Worm (Caenorhabditis elegans) whole organism, young adult: ENCODE measurements around the gene C06E4.5.

Source experiments
- B0019.2 ChIP-seq: fragments of 200-800 bp; sonication (Bioruptor generic); conservative IDR thresholded peaks from 2 replicates; pipeline ENCODE4 v1.3.6; 2022; ENCODE audit warnings: missing genetic modification reagents, missing genetic modification characterization, missing compliant biosample characterization
- B0035.1 ChIP-seq: sonication (generic microtip); optimal IDR thresholded peaks from 2 replicates; lab custom pipeline; 2016; ENCODE audit warnings: missing genetic modification characterization, mild to moderate bottlenecking, missing compliant biosample characterization, missing genotype, missing genetic modification reagents
- C06A6.2 ChIP-seq: fragments of 200-800 bp; sonication (Bioruptor generic); conservative IDR thresholded peaks from 2 replicates; pipeline ENCODE4 v1.3.6; 2022; ENCODE audit warnings: missing genetic modification characterization, missing compliant biosample characterization
- F39B2.1 ChIP-seq: fragments of 200-800 bp; sonication (Bioruptor generic); IDR thresholded peaks from 2 replicates; pipeline ENCODE4 v1.3.6; 2022; ENCODE audit warnings: missing genetic modification reagents, missing genetic modification characterization, missing compliant biosample characterization
- F49E8.2 ChIP-seq: sonication (generic microtip); optimal IDR thresholded peaks from 3 replicates; lab custom pipeline; 2017; ENCODE audit warnings: missing genetic modification characterization, mild to moderate bottlenecking, missing compliant biosample characterization, antibody characterized with exemption, moderate library complexity; ENCODE audit not compliant: insufficient read depth
- F57C9.4 ChIP-seq: sonication (generic microtip); optimal IDR thresholded peaks from 2 replicates; lab custom pipeline; 2017; ENCODE audit warnings: mild to moderate bottlenecking, missing genetic modification characterization, missing compliant biosample characterization
- K11D2.4 ChIP-seq: fragments of 200-800 bp; sonication (Bioruptor generic); IDR thresholded peaks from 2 replicates; pipeline ENCODE4 v1.3.6; 2022; ENCODE audit warnings: missing genetic modification reagents, missing genetic modification characterization, missing compliant biosample characterization
- Y67H2A.10 ChIP-seq: fragments of 200-800 bp; sonication (Bioruptor generic); conservative IDR thresholded peaks from 2 replicates; pipeline ENCODE4 v1.3.6; 2022; ENCODE audit warnings: missing genetic modification reagents, missing genetic modification characterization, missing compliant biosample characterization
- aptf-3 ChIP-seq: fragments of 200-800 bp; sonication (Bioruptor generic); IDR thresholded peaks from 2 replicates; pipeline ENCODE4 v1.3.6; 2022; ENCODE audit warnings: missing genetic modification characterization, missing compliant biosample characterization
- athp-1 ChIP-seq: sonication (generic microtip); optimal IDR thresholded peaks from 2 replicates; lab custom pipeline; 2017; ENCODE audit warnings: mild to moderate bottlenecking, missing genetic modification characterization, missing compliant biosample characterization
- bed-1 ChIP-seq: fragments of 200-800 bp; sonication (Bioruptor generic); IDR thresholded peaks from 2 replicates; pipeline ENCODE4 v1.3.6; 2022; ENCODE audit warnings: missing genetic modification reagents, missing genetic modification characterization, missing compliant biosample characterization
- cebp-2 ChIP-seq: fragments of 200-800 bp; sonication (Bioruptor generic); IDR thresholded peaks from 2 replicates; pipeline ENCODE4 v1.3.6; 2022; ENCODE audit warnings: missing genetic modification characterization, missing compliant biosample characterization
- ceh-27 ChIP-seq: fragments of 200-800 bp; sonication (Bioruptor generic); optimal IDR thresholded peaks from 2 replicates; lab custom pipeline; 2018; ENCODE audit warnings: mild to moderate bottlenecking, missing genetic modification characterization, moderate library complexity, missing compliant biosample characterization
- ceh-40 ChIP-seq: fragments of 200-800 bp; sonication (Bioruptor generic); IDR thresholded peaks from 2 replicates; pipeline ENCODE4 v1.3.6; 2022; ENCODE audit warnings: missing genetic modification characterization, missing compliant biosample characterization
- chd-7 ChIP-seq: sonication (generic microtip); optimal IDR thresholded peaks from 2 replicates; lab custom pipeline; 2016; ENCODE audit warnings: mild to moderate bottlenecking, missing genetic modification characterization, moderate library complexity, missing compliant biosample characterization
- dox-1 ChIP-seq: fragments of 200-800 bp; sonication (Bioruptor generic); IDR thresholded peaks from 2 replicates; pipeline ENCODE4 v1.3.6; 2022; ENCODE audit warnings: missing genetic modification reagents, missing genetic modification characterization, missing compliant biosample characterization
- dpl-1 ChIP-seq: fragments of 150-350 bp; optimal IDR thresholded peaks from 2 replicates; lab custom pipeline; 2014; ENCODE audit warnings: missing biosample characterization, missing genetic modification reagents, missing genetic modification characterization
- egl-44 ChIP-seq: fragments of 200-800 bp; sonication (Bioruptor generic); IDR thresholded peaks from 2 replicates; pipeline ENCODE4 v1.3.6; 2022; ENCODE audit warnings: missing genetic modification reagents, missing genetic modification characterization, missing compliant biosample characterization
- ekl-4 ChIP-seq: fragments of 200-800 bp; sonication (Bioruptor generic); IDR thresholded peaks from 2 replicates; pipeline ENCODE4 v1.3.6; 2022; ENCODE audit warnings: missing genetic modification reagents, missing genetic modification characterization, missing compliant biosample characterization
- ets-4 ChIP-seq: fragments of 200-800 bp; sonication (Bioruptor generic); optimal IDR thresholded peaks from 2 replicates; lab custom pipeline; 2018; ENCODE audit warnings: mild to moderate bottlenecking, missing genetic modification characterization, missing compliant biosample characterization
- hlh-26 ChIP-seq: fragments of 200-800 bp; sonication (Bioruptor generic); conservative IDR thresholded peaks from 2 replicates; pipeline ENCODE4 v1.3.6; 2022; ENCODE audit warnings: missing genetic modification reagents, missing genetic modification characterization, missing compliant biosample characterization
- hmg-20 ChIP-seq: fragments of 200-800 bp; sonication (Bioruptor generic); IDR thresholded peaks from 2 replicates; pipeline ENCODE4 v1.3.6; 2022; ENCODE audit warnings: missing genetic modification reagents, missing genetic modification characterization, missing compliant biosample characterization
- hrde-1 ChIP-seq: sonication (generic microtip); optimal IDR thresholded peaks from 2 replicates; lab custom pipeline; 2016; ENCODE audit warnings: missing genetic modification characterization, mild to moderate bottlenecking, missing compliant biosample characterization, moderate library complexity, missing genotype, missing genetic modification reagents, borderline replicate concordance
- hsf-1 ChIP-seq: fragments of 200-800 bp; sonication (Bioruptor generic); IDR thresholded peaks from 2 replicates; pipeline ENCODE4 v1.3.6; 2022; ENCODE audit warnings: missing genetic modification reagents, missing genetic modification characterization, missing compliant biosample characterization
- lag-1 ChIP-seq: fragments of 200-800 bp; sonication (Bioruptor generic); IDR thresholded peaks from 2 replicates; pipeline ENCODE4 v1.3.6; 2022; ENCODE audit warnings: missing genetic modification reagents, missing genetic modification characterization, missing compliant biosample characterization
- lin-35 ChIP-seq, 3 experiments: fragments of 150-350 bp in 2 of 3; sonication (generic microtip) in 1 of 3; optimal IDR thresholded peaks; 2 replicates each; lab custom pipeline; 2014 to 2018; ENCODE audit warnings: missing biosample characterization in 3 of 3, missing genetic modification characterization in 3 of 3, missing genetic modification reagents in 3 of 3
- lin-40 ChIP-seq: sonication (generic microtip); optimal IDR thresholded peaks from 2 replicates; lab custom pipeline; 2016; ENCODE audit warnings: missing genetic modification characterization, mild to moderate bottlenecking, missing compliant biosample characterization, missing genotype, missing genetic modification reagents
- lir-1 ChIP-seq: fragments of 200-800 bp; sonication (Bioruptor generic); conservative IDR thresholded peaks from 2 replicates; pipeline ENCODE4 v1.3.6; 2022; ENCODE audit warnings: missing genetic modification reagents, missing genetic modification characterization, missing compliant biosample characterization
- lsy-27 ChIP-seq: sonication (generic microtip); optimal IDR thresholded peaks from 2 replicates; lab custom pipeline; 2017; ENCODE audit warnings: missing genetic modification characterization, mild to moderate bottlenecking, missing compliant biosample characterization, antibody characterized with exemption, missing genotype, borderline replicate concordance; ENCODE audit not compliant: insufficient read depth
- madf-10 ChIP-seq: sonication (generic microtip); optimal IDR thresholded peaks from 2 replicates; lab custom pipeline; 2016; ENCODE audit warnings: mild to moderate bottlenecking, missing genetic modification characterization, missing compliant biosample characterization
- madf-8 ChIP-seq: fragments of 200-800 bp; sonication (Bioruptor generic); conservative IDR thresholded peaks from 2 replicates; pipeline ENCODE4 v1.3.6; 2022; ENCODE audit warnings: missing genetic modification reagents, missing genetic modification characterization, missing compliant biosample characterization
- nfya-1 ChIP-seq: sonication (generic microtip); optimal IDR thresholded peaks from 2 replicates; lab custom pipeline; 2017; ENCODE audit warnings: antibody characterized with exemption, missing compliant biosample characterization, missing genetic modification characterization, borderline replicate concordance; ENCODE audit not compliant: insufficient read depth
- nhr-90 ChIP-seq: sonication (generic microtip); optimal IDR thresholded peaks from 2 replicates; lab custom pipeline; 2016; ENCODE audit warnings: missing genotype, mild to moderate bottlenecking, missing genetic modification characterization, missing compliant biosample characterization
- pbrm-1 ChIP-seq: fragments of 200-800 bp; sonication (Bioruptor generic); IDR thresholded peaks from 2 replicates; pipeline ENCODE4 v1.3.6; 2022; ENCODE audit warnings: missing genetic modification reagents, missing genetic modification characterization, missing compliant biosample characterization
- rec-8 ChIP-seq, 2 experiments: sonication (generic microtip); optimal IDR thresholded peaks; 2 replicates each; lab custom pipeline; 2016; ENCODE audit warnings: mild to moderate bottlenecking in 2 of 2, missing genetic modification characterization in 2 of 2, missing genetic modification reagents in 2 of 2, missing genotype in 2 of 2, missing biosample characterization in 1 of 2, missing compliant biosample characterization in 1 of 2, moderate library complexity in 1 of 2
- repo-1 ChIP-seq: sonication (generic microtip); optimal IDR thresholded peaks from 2 replicates; lab custom pipeline; 2017; ENCODE audit warnings: mild to moderate bottlenecking, missing genetic modification characterization, missing compliant biosample characterization
- snpc-4 ChIP-seq, 5 experiments: fragments of 150-350 bp in 1 of 5; sonication (generic microtip) in 4 of 5; optimal IDR thresholded peaks; 2 replicates each; lab custom pipeline; 2014 to 2018; ENCODE audit warnings: missing genetic modification characterization in 5 of 5, missing biosample characterization in 3 of 5, antibody characterized with exemption in 2 of 5, mild to moderate bottlenecking in 2 of 5, missing compliant biosample characterization in 2 of 5, missing genotype in 2 of 5, moderate library complexity in 2 of 5, missing genetic modification reagents in 1 of 5
- unc-62 ChIP-seq: fragments of 150-350 bp; optimal IDR thresholded peaks from 2 replicates; lab custom pipeline; 2014; ENCODE audit warnings: missing biosample characterization, missing genetic modification reagents, missing genetic modification characterization
- ztf-28 ChIP-seq: fragments of 200-800 bp; sonication (Bioruptor generic); IDR thresholded peaks from 2 replicates; pipeline ENCODE4 v1.3.6; 2022; ENCODE audit warnings: missing genetic modification reagents, missing genetic modification characterization, missing compliant biosample characterization
- ztf-3 ChIP-seq: fragments of 200-800 bp; sonication (Bioruptor generic); optimal IDR thresholded peaks from 2 replicates; lab custom pipeline; 2018; ENCODE audit warnings: mild to moderate bottlenecking, missing genetic modification characterization, missing compliant biosample characterization

Gene C06E4.5

ce11 chrIV:7294121-7294520 is 39.3 kb downstream of the C06E4.5 start, which contains the start of gene F42C5.5:
Gene F42C5.5, minus strand, starts transcription at chrIV:7294221.
- TF ChIP-seq cebp-2 (GFP tag; lab: Robert Waterston, UW), result no peak
- TF ChIP-seq F39B2.1 (GFP tag; lab: Robert Waterston, UW), result no peak
- no peak for TF ChIP-seq hlh-26 (GFP tag; lab: Robert Waterston, UW)
- TF ChIP-seq lir-1 (GFP tag; lab: Robert Waterston, UW), result no peak
- no peak for TF ChIP-seq ets-4 (GFP tag; lab: Kevin White, UChicago)
- no peak for TF ChIP-seq hrde-1 (tag; lab: Kevin White, UChicago)
- TF ChIP-seq ztf-28 (GFP tag; lab: Robert Waterston, UW), result no peak
- TF ChIP-seq K11D2.4 (GFP tag; lab: Robert Waterston, UW), result no peak
- no peak for TF ChIP-seq athp-1

- no peak for TF ChIP-seq Y67H2A.10
- TF ChIP-seq nfya-1 (tag; lab: Kevin White, UChicago), result no peak
- no peak for TF ChIP-seq ceh-40 (GFP tag; lab: Robert Waterston, UW)
- no peak for TF ChIP-seq madf-8 (GFP tag; lab: Robert Waterston, UW)
- no peak for TF ChIP-seq lag-1 (GFP tag; lab: Robert Waterston, UW)
- no peak for TF ChIP-seq C06A6.2 (GFP tag; lab: Robert Waterston, UW)
- TF ChIP-seq nhr-90 (tag; lab: Kevin White, UChicago), result no peak
- TF ChIP-seq rec-8 (tag; optimal IDR thresholded peaks at IDR 0.05; lab: Kevin White, UChicago), result no peak
- no peak for TF ChIP-seq hmg-20 (GFP tag; lab: Robert Waterston, UW)
- TF ChIP-seq bed-1 (GFP tag; lab: Robert Waterston, UW), result no peak
- TF ChIP-seq B0019.2 (GFP tag; lab: Robert Waterston, UW), result no peak
- no peak for TF ChIP-seq dox-1
- TF ChIP-seq lin-35 (GFP tag; optimal IDR thresholded peaks at IDR 0.05; lab: Kevin White, UChicago), result no peak
- no peak for TF ChIP-seq lin-40 (tag; lab: Kevin White, UChicago)
- no peak for TF ChIP-seq aptf-3 (GFP tag; lab: Robert Waterston, UW)
- TF ChIP-seq ztf-3 (GFP tag; lab: Kevin White, UChicago), result no peak
- no peak for TF ChIP-seq dpl-1 (GFP tag; lab: Kevin White, UChicago)
- TF ChIP-seq, all 124 proteins: peak for 0
Measured at ce11 chrIV:7301481-7301880, 46.7 kb downstream of the C06E4.5 start.

- TF ChIP-seq lsy-27 (tag; lab: Kevin White, UChicago) (no peak), unc-62 (no peak), ztf-28 (GFP tag; lab: Robert Waterston, UW) (no peak), F49E8.2 (tag; lab: Kevin White, UChicago) (no peak), ekl-4 (GFP tag; lab: Robert Waterston, UW) (no peak), snpc-4 (GFP tag; optimal IDR thresholded peaks at IDR 0.05; lab: Kevin White, UChicago) (no peak), snpc-4 (tag; optimal IDR thresholded peaks at IDR 0.05; lab: Kevin White, UChicago) (no peak), egl-44 (GFP tag; lab: Robert Waterston, UW) (no peak), B0035.1 (no peak), chd-7 (tag; lab: Kevin White, UChicago) (no peak), pbrm-1 (GFP tag; lab: Robert Waterston, UW) (no peak), nfya-1 (tag; lab: Kevin White, UChicago) (no peak), ceh-27 (GFP tag; lab: Kevin White, UChicago) (no peak), dox-1 (no peak), F57C9.4 (tag; lab: Kevin White, UChicago) (no peak), repo-1 (tag; lab: Kevin White, UChicago) (no peak), madf-8 (GFP tag; lab: Robert Waterston, UW) (no peak), madf-10 (tag; lab: Kevin White, UChicago) (no peak), hsf-1 (GFP tag; lab: Robert Waterston, UW) (no peak)
- TF ChIP-seq, all 124 proteins: peak for 0
Measured at ce11 chrIV:7305325-7305724, 50.5 kb downstream of the C06E4.5 start, which contains the start of gene npr-27. Gene npr-27, plus strand, starts transcription at chrIV:7305625.
